Worm (Caenorhabditis elegans): ENCODE data around the gene unc-53.

The unc-53 gene

ce11 chrII:11057256-11057655 is 32.0 kb downstream of the unc-53 start:
- TF ChIP-seq nhr-48 (tag; optimal IDR thresholded peaks at IDR 0.05) = no peak
- TF ChIP-seq ceh-28 (tag; optimal IDR thresholded peaks at IDR 0.05) = no peak
- TF ChIP-seq gei-8 (GFP tag; optimal IDR thresholded peaks at IDR 0.05) = no peak
- peak; percentile 39 for TF ChIP-seq hlh-30 (tag; optimal IDR thresholded peaks at IDR 0.05; ENCODE audit: insufficient read depth)
- TF ChIP-seq nhr-237 (tag; optimal IDR thresholded peaks at IDR 0.05) = no peak
- TF ChIP-seq ZK546.5 (tag; optimal IDR thresholded peaks at IDR 0.05) = no peak
- TF ChIP-seq dve-1 (tag; optimal IDR thresholded peaks at IDR 0.05; ENCODE audit: insufficient read depth) = no peak
- TF ChIP-seq egl-43 (GFP tag; IDR thresholded peaks at IDR 0.05) = no peak
- peak; percentile 61 for TF ChIP-seq nhr-28 (tag; optimal IDR thresholded peaks at IDR 0.05)
- TF ChIP-seq lir-3 (tag; optimal IDR thresholded peaks at IDR 0.05) = no peak
- no peak for TF ChIP-seq pha-4 (GFP tag; IDR thresholded peaks at IDR 0.05)
- TF ChIP-seq pha-4 (tag; optimal IDR thresholded peaks at IDR 0.05) = no peak

ce11 chrII:11055223-11055622 is 34.0 kb downstream of the unc-53 start, which contains the start of gene F45E10.2:
F45E10.2 (minus strand) TSS chrII:11055323.
- TF ChIP-seq spr-1 (tag; optimal IDR thresholded peaks at IDR 0.05) (no peak), lin-13 (GFP tag; optimal IDR thresholded peaks at IDR 0.05) (no peak), madf-5 (GFP tag; IDR thresholded peaks at IDR 0.05) (no peak), fos-1 (tag; optimal IDR thresholded peaks at IDR 0.05) (no peak), nhr-6 (tag; optimal IDR thresholded peaks at IDR 0.05) (no peak), attf-4 (tag; optimal IDR thresholded peaks at IDR 0.05) (no peak), F26F4.8 (GFP tag; conservative IDR thresholded peaks at IDR 0.05) (no peak), tra-1 (GFP tag; IDR thresholded peaks at IDR 0.05) (no peak)

ce11 chrII:11052526-11052925 is 36.7 kb downstream of the unc-53 start:
- TF ChIP-seq Y105C5A.15 (GFP tag; IDR thresholded peaks at IDR 0.05) = no peak
- peak in 1 of 2 experiments; percentile 98 for TF ChIP-seq unc-62 (GFP tag; optimal IDR thresholded peaks at IDR 0.05 in 1 of 2)
- no peak for TF ChIP-seq unc-62 (tag; optimal IDR thresholded peaks at IDR 0.05)

- TF ChIP-seq ztf-11 (tag; optimal IDR thresholded peaks at IDR 0.05) (no peak), php-3 (GFP tag; IDR thresholded peaks at IDR 0.05) (no peak), hlh-11 (tag; optimal IDR thresholded peaks at IDR 0.05) (no peak), set-16 (GFP tag; IDR thresholded peaks at IDR 0.05) (no peak), ctbp-1 (GFP tag; IDR thresholded peaks at IDR 0.05) (no peak), ZK546.5 (tag; optimal IDR thresholded peaks at IDR 0.05) (no peak), cey-2 (tag; optimal IDR thresholded peaks at IDR 0.05; ENCODE audit: borderline replicate concordance, insufficient read depth) (no peak), nhr-102 (tag; optimal IDR thresholded peaks at IDR 0.05) (no peak), R02D3.7 (tag; optimal IDR thresholded peaks at IDR 0.05) (no peak), nhr-6 (tag; optimal IDR thresholded peaks at IDR 0.05) (no peak), pqm-1 (tag; optimal IDR thresholded peaks at IDR 0.05) (no peak), F49E8.2 (tag; optimal IDR thresholded peaks at IDR 0.05; ENCODE audit: borderline replicate concordance) (peak; percentile 57), lin-15B (tag; optimal IDR thresholded peaks at IDR 0.05) (no peak), hif-1 (tag; optimal IDR thresholded peaks at IDR 0.05) (no peak), nhr-76 (tag; optimal IDR thresholded peaks at IDR 0.05) (no peak), Y48G9A.11 (GFP tag; IDR thresholded peaks at IDR 0.05) (peak; percentile 39; the same call in 1 of the 2 replicates), mxl-3 (GFP tag; optimal IDR thresholded peaks at IDR 0.05) (no peak), lsy-2 (tag; optimal IDR thresholded peaks at IDR 0.05) (peak in 1 of 2 experiments; percentile 18), arid-1 (GFP tag; conservative IDR thresholded peaks at IDR 0.05) (0 out of 2 replicates have a peak, but pooled peaks have one; percentile 6), mes-2 (tag; optimal IDR thresholded peaks at IDR 0.05; ENCODE audit: poor library complexity, severe bottlenecking) (peak; percentile 8), unc-130 (GFP tag; optimal IDR thresholded peaks at IDR 0.05) (peak; percentile 20)
Measured at ce11 chrII:11050678-11051077, 38.6 kb downstream of the unc-53 start.
